Fruit fly (Drosophila melanogaster): ENCODE data around the gene Karl.
A peak's percentile ranks its signal among the peaks of the same experiment; 100 is the strongest.

Karl gene

dm6 chrX:11819241-11819862 is 32.2 kb downstream of the Karl start (continued):
- no peak for TF ChIP-seq CG8478 (optimal IDR thresholded peaks at IDR 0.05)
- TF ChIP-seq GATAe (GFP tag; conservative IDR thresholded peaks at IDR 0.05) = no peak

- TF ChIP-seq CG3838 (GFP tag; optimal IDR thresholded peaks at IDR 0.05) (no peak), MBD-R2 (GFP tag; IDR thresholded peaks at IDR 0.05) (no peak), Med (GFP tag) (peak; percentile 73), Rfx (GFP tag; IDR thresholded peaks at IDR 0.05) (0 out of 2 replicates have a peak, but pooled peaks have one; percentile 24), CG9727 (GFP tag; optimal IDR thresholded peaks at IDR 0.05) (peak; percentile 4), CG15269 (tag; optimal IDR thresholded peaks at IDR 0.05) (peak; percentile 41), mirr (GFP tag; optimal IDR thresholded peaks at IDR 0.05) (no peak), CoRest (tag; optimal IDR thresholded peaks at IDR 0.05) (peak; percentile 43), Fer1 (GFP tag; optimal IDR thresholded peaks at IDR 0.05) (peak; percentile 5), Oli (tag; optimal IDR thresholded peaks at IDR 0.05) (peak; percentile 14), CG13424 (tag; optimal IDR thresholded peaks at IDR 0.05) (peak; percentile 46), CG13296 (GFP tag; optimal IDR thresholded peaks at IDR 0.05) (peak; percentile 30), row (GFP tag; IDR thresholded peaks at IDR 0.05) (peak; percentile 51), CG2202 (tag; optimal IDR thresholded peaks at IDR 0.05) (no peak), toy (GFP tag; IDR thresholded peaks at IDR 0.05) (no peak), CG14441 (GFP tag; IDR thresholded peaks at IDR 0.05) (peak; percentile 33; the same call in 1 of the 2 replicates), Mrtf (GFP tag; IDR thresholded peaks at IDR 0.05) (no peak), exex (tag; optimal IDR thresholded peaks at IDR 0.05) (no peak), da (GFP tag; optimal IDR thresholded peaks at IDR 0.05) (no peak), chinmo (GFP tag; IDR thresholded peaks at IDR 0.05; ENCODE audit: partially characterized antibody) (peak; percentile 53; the same call in 1 of the 4 replicates), CG6689 (GFP tag; IDR thresholded peaks at IDR 0.05) (0 out of 2 replicates have a peak, but pooled peaks have one; percentile 32), al (GFP tag; IDR thresholded peaks at IDR 0.05) (no peak), CG11695 (GFP tag; IDR thresholded peaks at IDR 0.05) (peak; percentile 17; the same call in 1 of the 3 replicates), Nf-YC (tag; optimal IDR thresholded peaks at IDR 0.05) (peak; percentile 19), CG30431 (GFP tag; optimal IDR thresholded peaks at IDR 0.05) (no peak), unpg (GFP tag; optimal IDR thresholded peaks at IDR 0.05) (peak; percentile 3), crc (GFP tag; optimal IDR thresholded peaks at IDR 0.05) (no peak), CG32532 (GFP tag; IDR thresholded peaks at IDR 0.05) (peak; percentile 33; the same call in 1 of the 2 replicates), Ptx1 (GFP tag; IDR thresholded peaks at IDR 0.05) (peak; percentile 43; the same call in 1 of the 2 replicates), CG8359 (GFP tag; optimal IDR thresholded peaks at IDR 0.05; ENCODE audit: borderline replicate concordance) (no peak), CG4730 (GFP tag; IDR thresholded peaks at IDR 0.05) (0 out of 2 replicates have a peak, but pooled peaks have one; percentile 3), CG16779 (GFP tag; IDR thresholded peaks at IDR 0.05) (no peak), slp2 (GFP tag; optimal IDR thresholded peaks at IDR 0.05) (no peak), Drgx (GFP tag; IDR thresholded peaks at IDR 0.05) (peak; percentile 78; the same call in 1 of the 2 replicates), prd (optimal IDR thresholded peaks at IDR 0.05) (no peak), prd (GFP tag; IDR thresholded peaks at IDR 0.05) (0 out of 3 replicates have a peak, but pooled peaks have one; percentile 11), CTCF (GFP tag; optimal IDR thresholded peaks at IDR 0.05) (no peak), Meics (GFP tag; optimal IDR thresholded peaks at IDR 0.05) (peak; percentile 20), p53 (GFP tag; optimal IDR thresholded peaks at IDR 0.05) (no peak), crol (GFP tag; IDR thresholded peaks at IDR 0.05) (no peak; the same call in none of the 2 replicates), sens (GFP tag) (peak; percentile 58), abd-A (tag; optimal IDR thresholded peaks at IDR 0.05) (no peak), gem (tag; optimal IDR thresholded peaks at IDR 0.05) (peak; percentile 46), Hr51 (GFP tag; optimal IDR thresholded peaks at IDR 0.05) (peak in 1 of 2 experiments; percentile 46), PHDP (tag; optimal IDR thresholded peaks at IDR 0.05) (no peak), CG5245 (GFP tag; optimal IDR thresholded peaks at IDR 0.05) (no peak)
These were observed 33.3 kb downstream of the Karl start for dm6 chrX:11820284-11821075.
